Fruit fly (Drosophila melanogaster) whole organism, wandering third instar larva: ENCODE data around the gene CG6574.

Experiments
- Abd-B ChIP-seq: fragments of >200 bp; optimal IDR thresholded peaks from 2 replicates; lab custom pipeline; 2017; ENCODE audit warnings: missing biosample characterization, missing genetic modification characterization
- CG32264 ChIP-seq: fragments of 200-800 bp; sonication (Bioruptor generic); optimal IDR thresholded peaks from 2 replicates; lab custom pipeline; 2016; ENCODE audit warnings: missing biosample characterization, missing genetic modification characterization
- CG9705 ChIP-seq: fragments of 200-800 bp; sonication (Bioruptor generic); optimal IDR thresholded peaks from 2 replicates; lab custom pipeline; 2018; ENCODE audit warnings: missing biosample characterization, mild to moderate bottlenecking, missing genetic modification characterization
- CrebA ChIP-seq: fragments of 200-800 bp; sonication (Bioruptor generic); optimal IDR thresholded peaks from 2 replicates; lab custom pipeline; 2016; ENCODE audit warnings: missing biosample characterization, mild to moderate bottlenecking, missing genetic modification characterization, borderline replicate concordance
- Dfd ChIP-seq: fragments of >200 bp; optimal IDR thresholded peaks from 2 replicates; lab custom pipeline; 2017; ENCODE audit warnings: missing biosample characterization, missing genetic modification characterization
- Dif ChIP-seq: fragments of 200-275, 200-300 bp; sonication (Bioruptor generic); optimal IDR thresholded peaks from 2 replicates; lab custom pipeline; 2018; ENCODE audit warnings: missing biosample characterization, missing genetic modification characterization; ENCODE audit not compliant: partially characterized antibody
- GATAd ChIP-seq: sonication (Bioruptor generic); optimal IDR thresholded peaks from 2 replicates; lab custom pipeline; 2016; ENCODE audit warnings: missing biosample characterization, missing genetic modification characterization
- HLH106 ChIP-seq: fragments of 200-800 bp; optimal IDR thresholded peaks from 3 replicates; lab custom pipeline; 2019; ENCODE audit warnings: missing biosample characterization, mild to moderate bottlenecking, missing genetic modification characterization, moderate library complexity
- Hnf4 ChIP-seq: fragments of 200-800 bp; sonication (Bioruptor generic); optimal IDR thresholded peaks from 2 replicates; lab custom pipeline; 2016; ENCODE audit warnings: missing biosample characterization, mild to moderate bottlenecking, missing genetic modification characterization
- Hr78 ChIP-seq: fragments of >200 bp; optimal IDR thresholded peaks from 2 replicates; lab custom pipeline; 2017; ENCODE audit warnings: missing biosample characterization, missing genetic modification characterization
- Hr83 ChIP-seq: fragments of 200-300 bp; sonication (Bioruptor generic); optimal IDR thresholded peaks from 2 replicates; lab custom pipeline; 2016; ENCODE audit warnings: missing biosample characterization, mild to moderate bottlenecking, missing genetic modification characterization, moderate library complexity; ENCODE audit not compliant: poor library complexity, severe bottlenecking
- Mio ChIP-seq: sonication (Bioruptor generic); optimal IDR thresholded peaks from 2 replicates; lab custom pipeline; 2016; ENCODE audit warnings: missing biosample characterization, missing genetic modification characterization
- Myc ChIP-seq: fragments of >200 bp; optimal IDR thresholded peaks from 2 replicates; lab custom pipeline; 2017
- N ChIP-seq: fragments of >200 bp; optimal IDR thresholded peaks from 2 replicates; lab custom pipeline; 2018; ENCODE audit warnings: missing biosample characterization, missing external identifiers, missing genetic modification characterization
- OdsH ChIP-seq: fragments of 200-800 bp; sonication (Bioruptor generic); optimal IDR thresholded peaks from 2 replicates; lab custom pipeline; 2016; ENCODE audit warnings: missing biosample characterization, mild to moderate bottlenecking, missing genetic modification characterization
- Rel ChIP-seq, 2 experiments: fragments of 200-800 bp; sonication (Bioruptor generic) in 1 of 2; optimal IDR thresholded peaks; 2 replicates in 1 of 2; 3 replicates in 1 of 2; lab custom pipeline; 2016 to 2019; ENCODE audit warnings: mild to moderate bottlenecking in 2 of 2, missing biosample characterization in 2 of 2, missing genetic modification characterization in 2 of 2, moderate library complexity in 1 of 2
- Sp1 ChIP-seq: fragments of 200-800 bp; sonication (Bioruptor generic); optimal IDR thresholded peaks from 3 replicates; lab custom pipeline; 2019; ENCODE audit warnings: missing biosample characterization, mild to moderate bottlenecking, missing genetic modification characterization, moderate library complexity
- Vsx2 ChIP-seq: fragments of 200-300, 225-300 bp; sonication (Bioruptor generic); optimal IDR thresholded peaks from 2 replicates; lab custom pipeline; 2018; ENCODE audit warnings: missing biosample characterization, missing genetic modification characterization; ENCODE audit not compliant: partially characterized antibody
- br ChIP-seq: fragments of 200-800 bp; sonication (Bioruptor generic); optimal IDR thresholded peaks from 2 replicates; lab custom pipeline; 2016; ENCODE audit warnings: missing biosample characterization, missing genetic modification characterization
- brk ChIP-seq: fragments of 200-800 bp; sonication (Bioruptor generic); optimal IDR thresholded peaks from 2 replicates; lab custom pipeline; 2016; ENCODE audit warnings: missing biosample characterization, mild to moderate bottlenecking, missing genetic modification characterization
- dl ChIP-seq, 2 experiments: fragments of 175-275, 200-275 bp in 1 of 2; fragments of 200-275 bp in 1 of 2; sonication (Bioruptor generic); optimal IDR thresholded peaks; lab custom pipeline; 2018; ENCODE audit warnings: mild to moderate bottlenecking in 2 of 2, missing biosample characterization in 2 of 2, missing genetic modification characterization in 2 of 2, moderate library complexity in 2 of 2; ENCODE audit not compliant: partially characterized antibody in 2 of 2, insufficient read depth in 1 of 2
- dmrt93B ChIP-seq: fragments of 200-800 bp; sonication (Bioruptor generic); optimal IDR thresholded peaks from 2 replicates; lab custom pipeline; 2018; ENCODE audit warnings: missing biosample characterization, mild to moderate bottlenecking, missing genetic modification characterization
- ey ChIP-seq: fragments of 200-800 bp; sonication (Bioruptor generic); optimal IDR thresholded peaks from 2 replicates; lab custom pipeline; 2016; ENCODE audit warnings: missing biosample characterization, missing genetic modification characterization
- foxo ChIP-seq, 2 experiments: fragments of 200-800 bp; sonication (Bioruptor generic); optimal IDR thresholded peaks; 2 replicates in 1 of 2; 3 replicates in 1 of 2; lab custom pipeline; 2016 to 2017; ENCODE audit warnings: missing biosample characterization in 2 of 2, missing genetic modification characterization in 2 of 2
- fru ChIP-seq: fragments of 200-800 bp; sonication (Bioruptor generic); optimal IDR thresholded peaks from 3 replicates; lab custom pipeline; 2016; ENCODE audit warnings: missing biosample characterization, mild to moderate bottlenecking, missing genetic modification characterization
- h ChIP-seq: fragments of 200-800 bp; sonication (Bioruptor generic); optimal IDR thresholded peaks from 3 replicates; lab custom pipeline; 2016; ENCODE audit warnings: missing biosample characterization, mild to moderate bottlenecking, missing genetic modification characterization
- jim ChIP-seq: fragments of 175-275, 200-325 bp; sonication (Bioruptor generic); optimal IDR thresholded peaks from 2 replicates; lab custom pipeline; 2016; ENCODE audit warnings: missing biosample characterization, mild to moderate bottlenecking, missing genetic modification characterization
- lola ChIP-seq: fragments of >200 bp; optimal IDR thresholded peaks from 2 replicates; lab custom pipeline; 2017; ENCODE audit warnings: missing biosample characterization, missing genetic modification characterization
- pan ChIP-seq: fragments of >200 bp; optimal IDR thresholded peaks from 2 replicates; lab custom pipeline; 2017
- psq ChIP-seq: fragments of 200-800 bp; sonication (Bioruptor generic); optimal IDR thresholded peaks from 3 replicates; lab custom pipeline; 2017; ENCODE audit warnings: missing biosample characterization, mild to moderate bottlenecking, missing genetic modification characterization, moderate library complexity
- rgr ChIP-seq: fragments of 200-800 bp; sonication (Bioruptor generic); optimal IDR thresholded peaks from 3 replicates; lab custom pipeline; 2016; ENCODE audit warnings: missing biosample characterization, mild to moderate bottlenecking, missing genetic modification characterization
- sage ChIP-seq: fragments of 200-800 bp; sonication (Bioruptor generic); optimal IDR thresholded peaks from 2 replicates; lab custom pipeline; 2016; ENCODE audit warnings: missing biosample characterization, mild to moderate bottlenecking, missing genetic modification characterization
- sv ChIP-seq: fragments of 200-800 bp; sonication (Bioruptor generic); optimal IDR thresholded peaks from 3 replicates; lab custom pipeline; 2016; ENCODE audit warnings: missing biosample characterization, missing genetic modification characterization
- tai ChIP-seq: sonication (Bioruptor generic); optimal IDR thresholded peaks from 2 replicates; lab custom pipeline; 2016; ENCODE audit warnings: missing biosample characterization, missing genetic modification characterization
- usp ChIP-seq: fragments of >200 bp; optimal IDR thresholded peaks from 2 replicates; lab custom pipeline; 2017; ENCODE audit warnings: missing biosample characterization, missing genetic modification characterization
- woc ChIP-seq: sonication (Bioruptor generic); optimal IDR thresholded peaks from 2 replicates; lab custom pipeline; 2016; ENCODE audit warnings: missing biosample characterization, mild to moderate bottlenecking, missing genetic modification characterization

Gene CG6574

dm6 chr3R:10832526-10833165, 30.1 kb downstream of the CG6574 start:
- TF ChIP-seq foxo (GFP tag; optimal IDR thresholded peaks at IDR 0.05; lab: Kevin White, UChicago): peak in 1 of 2 experiments; percentile 47
- TF ChIP-seq Myc (lab: Kevin White, UChicago): no peak
- peak; percentile 7 for TF ChIP-seq HLH106 (tag; lab: Kevin White, UChicago)
- peak; percentile 9 for TF ChIP-seq dmrt93B
- TF ChIP-seq GATAd (GFP tag; lab: Kevin White, UChicago): no peak
- TF ChIP-seq sv (GFP tag; lab: Kevin White, UChicago): no peak
- TF ChIP-seq jim (GFP tag; lab: Kevin White, UChicago): no peak
- TF ChIP-seq Rel (GFP tag; optimal IDR thresholded peaks at IDR 0.05; lab: Kevin White, UChicago): no peak
- no peak for TF ChIP-seq Rel (tag; optimal IDR thresholded peaks at IDR 0.05; lab: Kevin White, UChicago)
- TF ChIP-seq h: peak; percentile 47
- no peak for TF ChIP-seq usp (GFP tag; lab: Kevin White, UChicago)
- TF ChIP-seq pan (lab: Kevin White, UChicago): no peak
- TF ChIP-seq sage (GFP tag; lab: Kevin White, UChicago): no peak
- peak; percentile 34 for TF ChIP-seq fru
- TF ChIP-seq CG9705: no peak
- no peak for TF ChIP-seq Hnf4 (GFP tag; lab: Kevin White, UChicago)
- TF ChIP-seq CrebA: no peak
- no peak for TF ChIP-seq Dif (GFP tag; lab: Kevin White, UChicago)
- no peak for TF ChIP-seq OdsH (GFP tag; lab: Kevin White, UChicago)
- TF ChIP-seq, all 38 proteins: peak for 5

- TF ChIP-seq CrebA (no peak), br (no peak), Rel (GFP tag; optimal IDR thresholded peaks at IDR 0.05; lab: Kevin White, UChicago) (no peak), Rel (tag; optimal IDR thresholded peaks at IDR 0.05; lab: Kevin White, UChicago) (no peak), CG32264 (GFP tag; lab: Kevin White, UChicago) (no peak), N (GFP tag; lab: Kevin White, UChicago) (no peak), woc (GFP tag; lab: Kevin White, UChicago) (no peak), OdsH (GFP tag; lab: Kevin White, UChicago) (no peak), Vsx2 (no peak), ey (GFP tag; lab: Kevin White, UChicago) (no peak), Mio (no peak), Hr78 (GFP tag; lab: Kevin White, UChicago) (no peak), Sp1 (no peak), sage (GFP tag; lab: Kevin White, UChicago) (no peak), jim (GFP tag; lab: Kevin White, UChicago) (no peak)
These were observed 33.0 kb downstream of the CG6574 start for dm6 chr3R:10829746-10830145.

- TF ChIP-seq CG9705 (no peak), Myc (lab: Kevin White, UChicago) (no peak), Dfd (no peak), psq (GFP tag; lab: Kevin White, UChicago) (no peak), brk (GFP tag; lab: Kevin White, UChicago) (no peak), Rel (GFP tag; optimal IDR thresholded peaks at IDR 0.05; lab: Kevin White, UChicago) (peak; percentile 8), Rel (tag; optimal IDR thresholded peaks at IDR 0.05; lab: Kevin White, UChicago) (no peak)
These were observed 34.1 kb downstream of the CG6574 start for dm6 chr3R:10828688-10829087.

dm6 chr3R:10826796-10827524, 35.8 kb downstream of the CG6574 start, which contains the start of gene Cad86C:
Gene Cad86C, plus strand, starts transcription at chr3R:10827079.
- TF ChIP-seq OdsH (GFP tag; lab: Kevin White, UChicago): no peak
- no peak for TF ChIP-seq GATAd (GFP tag; lab: Kevin White, UChicago)
- no peak for TF ChIP-seq CG32264 (GFP tag; lab: Kevin White, UChicago)
- TF ChIP-seq Mio: no peak
- TF ChIP-seq psq (GFP tag; lab: Kevin White, UChicago): no peak
- no peak for TF ChIP-seq Myc (lab: Kevin White, UChicago)
- no peak for TF ChIP-seq N (GFP tag; lab: Kevin White, UChicago)
- no peak for TF ChIP-seq br
- no peak for TF ChIP-seq jim (GFP tag; lab: Kevin White, UChicago)
- TF ChIP-seq Dif (GFP tag; lab: Kevin White, UChicago): peak; percentile 93
- TF ChIP-seq dl (GFP tag; optimal IDR thresholded peaks at IDR 0.05; lab: Kevin White, UChicago; ENCODE audit: insufficient read depth in 1 of 2, partially characterized antibody in 2 of 2): peak; percentile 77 to 93
- no peak for TF ChIP-seq lola (GFP tag; lab: Kevin White, UChicago)
- TF ChIP-seq Dfd: no peak
- no peak for TF ChIP-seq Abd-B (GFP tag; lab: Kevin White, UChicago)
- TF ChIP-seq h: peak; percentile 33
- TF ChIP-seq Sp1: no peak
- TF ChIP-seq dmrt93B: no peak
- TF ChIP-seq rgr (GFP tag; lab: Kevin White, UChicago): peak; percentile 6
- TF ChIP-seq brk (GFP tag; lab: Kevin White, UChicago): peak; percentile 28
- TF ChIP-seq Vsx2: peak; percentile 93
- no peak for TF ChIP-seq tai (GFP tag; lab: Kevin White, UChicago)
- no peak for TF ChIP-seq ey (GFP tag; lab: Kevin White, UChicago)
- no peak for TF ChIP-seq HLH106 (tag; lab: Kevin White, UChicago)
- peak; percentile 25 for TF ChIP-seq Hr83 (GFP tag; lab: Kevin White, UChicago)
- TF ChIP-seq pan (lab: Kevin White, UChicago): no peak
- TF ChIP-seq foxo (GFP tag; optimal IDR thresholded peaks at IDR 0.05; lab: Kevin White, UChicago): no peak
- no peak for TF ChIP-seq sv (GFP tag; lab: Kevin White, UChicago)
- TF ChIP-seq fru: no peak
- TF ChIP-seq CG9705: no peak
- TF ChIP-seq CrebA: peak; percentile 4
- TF ChIP-seq Rel (GFP tag; optimal IDR thresholded peaks at IDR 0.05; lab: Kevin White, UChicago): peak; percentile 67
- TF ChIP-seq Rel (tag; optimal IDR thresholded peaks at IDR 0.05; lab: Kevin White, UChicago): no peak
